Fruit fly (Drosophila melanogaster) whole organism, embryonic: ENCODE measurements around the gene zen.
A peak's percentile ranks its signal among the peaks of the same experiment; 100 is the strongest.

Experiments used
- CG10209 ChIP-seq: fragments of 200-800 bp; sonication (Bioruptor generic); optimal IDR thresholded peaks from 3 replicates; lab custom pipeline; 2017; ENCODE audit warnings: missing biosample characterization, mild to moderate bottlenecking, missing genetic modification characterization, missing genetic modification reagents
- CG10267 ChIP-seq: fragments of 200-800 bp; sonication (Bioruptor generic); optimal IDR thresholded peaks from 2 replicates; lab custom pipeline; 2018; ENCODE audit warnings: missing biosample characterization, mild to moderate bottlenecking, missing genetic modification characterization, moderate library complexity
- CG10654 ChIP-seq: fragments of 200-800 bp; sonication (Bioruptor generic); optimal IDR thresholded peaks from 2 replicates; lab custom pipeline; 2016; ENCODE audit warnings: missing biosample characterization, missing genetic modification characterization
- CG11560 ChIP-seq: fragments of 200-800 bp; sonication (Bioruptor generic); IDR thresholded peaks from 3 replicates; pipeline ENCODE4 v1.3.6; 2022; ENCODE audit warnings: missing biosample characterization, missing genetic modification characterization
- CG11695 ChIP-seq: fragments of 200-800 bp; sonication (Bioruptor generic); IDR thresholded peaks from 3 replicates; pipeline ENCODE4 v1.3.6; 2022; ENCODE audit warnings: missing biosample characterization, missing genetic modification characterization
- CG11723 ChIP-seq: fragments of 200-800 bp; sonication (Bioruptor generic); optimal IDR thresholded peaks from 2 replicates; lab custom pipeline; 2017; ENCODE audit warnings: missing biosample characterization, mild to moderate bottlenecking, missing genetic modification characterization
- CG15073 ChIP-seq: fragments of 200-800 bp; sonication (Bioruptor generic); optimal IDR thresholded peaks from 2 replicates; lab custom pipeline; 2016; ENCODE audit warnings: missing biosample characterization, missing genetic modification characterization
- CG17186 ChIP-seq: fragments of 200-800 bp; sonication (Bioruptor generic); optimal IDR thresholded peaks from 3 replicates; lab custom pipeline; 2017; ENCODE audit warnings: missing biosample characterization, missing genetic modification reagents, missing genetic modification characterization
- CG18619 ChIP-seq: fragments of 200-800 bp; sonication (Bioruptor generic); optimal IDR thresholded peaks from 3 replicates; lab custom pipeline; 2017; ENCODE audit warnings: missing biosample characterization, mild to moderate bottlenecking, missing genetic modification characterization
- CG3847 ChIP-seq: fragments of 200-800 bp; sonication (Bioruptor generic); IDR thresholded peaks from 2 replicates; pipeline ENCODE4 v1.3.6; 2022; ENCODE audit warnings: missing biosample characterization, missing genetic modification characterization
- CG42726 ChIP-seq: fragments of 200-800 bp; sonication (Bioruptor generic); IDR thresholded peaks from 2 replicates; pipeline ENCODE4 v1.3.6; 2022; ENCODE audit warnings: missing biosample characterization, missing genetic modification characterization; ENCODE audit not compliant: partially characterized antibody
- CG5180 ChIP-seq: fragments of 200-800 bp; sonication (Bioruptor generic); optimal IDR thresholded peaks from 3 replicates; lab custom pipeline; 2017; ENCODE audit warnings: missing biosample characterization, missing genetic modification characterization, mild to moderate bottlenecking, moderate library complexity, missing genetic modification reagents
- CG5953 ChIP-seq: fragments of 200-800 bp; sonication (Bioruptor generic); IDR thresholded peaks from 2 replicates; pipeline ENCODE4 v1.3.6; 2022; ENCODE audit warnings: missing biosample characterization, missing genetic modification characterization
- CG6791 ChIP-seq: fragments of 200-800 bp; sonication (Bioruptor generic); IDR thresholded peaks from 3 replicates; pipeline ENCODE4 v1.3.6; 2022; ENCODE audit warnings: missing biosample characterization, missing genetic modification characterization; ENCODE audit not compliant: partially characterized antibody
- CG7357 ChIP-seq: fragments of 200-800 bp; sonication (Bioruptor generic); IDR thresholded peaks from 3 replicates; pipeline ENCODE4 v1.3.6; 2022; ENCODE audit warnings: missing biosample characterization, missing genetic modification characterization
- CG8089 ChIP-seq: fragments of 200-800 bp; sonication (Bioruptor generic); optimal IDR thresholded peaks from 3 replicates; lab custom pipeline; 2016; ENCODE audit warnings: missing biosample characterization, missing genetic modification characterization
- CG8765 ChIP-seq: fragments of 200-800 bp; sonication (Bioruptor generic); IDR thresholded peaks from 2 replicates; pipeline ENCODE4 v1.3.6; 2022; ENCODE audit warnings: missing biosample characterization, missing genetic modification characterization
- CG8924 ChIP-seq: fragments of 200-800 bp; optimal IDR thresholded peaks from 3 replicates; lab custom pipeline; 2019; ENCODE audit warnings: missing biosample characterization, mild to moderate bottlenecking, missing genetic modification characterization, moderate library complexity
- CG8944 ChIP-seq: fragments of 200-800 bp; sonication (Bioruptor generic); optimal IDR thresholded peaks from 3 replicates; lab custom pipeline; 2016; ENCODE audit warnings: missing biosample characterization, missing genetic modification characterization
- CoRest ChIP-seq: fragments of 200-800 bp; sonication (Bioruptor generic); optimal IDR thresholded peaks from 3 replicates; lab custom pipeline; 2018; ENCODE audit warnings: missing biosample characterization, mild to moderate bottlenecking, missing genetic modification characterization, moderate library complexity
- CrebB ChIP-seq: fragments of 200-800 bp; sonication (Bioruptor generic); optimal IDR thresholded peaks from 3 replicates; lab custom pipeline; 2018; ENCODE audit warnings: missing biosample characterization, mild to moderate bottlenecking, missing genetic modification characterization
- D ChIP-seq, 2 experiments: fragments of 200-800 bp in 1 of 2; fragments of >200 bp in 1 of 2; sonication (Bioruptor generic) in 1 of 2; optimal IDR thresholded peaks; 2 replicates in 1 of 2; 3 replicates in 1 of 2; lab custom pipeline; 2017; ENCODE audit warnings: mild to moderate bottlenecking in 1 of 2, missing biosample characterization in 1 of 2, missing genetic modification characterization in 1 of 2, missing genetic modification reagents in 1 of 2
- Dll ChIP-seq: fragments of 200-800 bp; sonication (Bioruptor generic); IDR thresholded peaks from 4 replicates; pipeline ENCODE4 v1.3.6; 2022; ENCODE audit warnings: missing biosample characterization, missing genetic modification characterization; ENCODE audit not compliant: partially characterized antibody
- Doc3 ChIP-seq: fragments of 200-800 bp; sonication (Bioruptor generic); IDR thresholded peaks from 3 replicates; pipeline ENCODE4 v1.3.6; 2022; ENCODE audit warnings: missing biosample characterization, missing genetic modification characterization; ENCODE audit not compliant: partially characterized antibody
- Meics ChIP-seq: fragments of 200-800 bp; sonication (Bioruptor generic); optimal IDR thresholded peaks from 2 replicates; lab custom pipeline; 2017; ENCODE audit warnings: missing biosample characterization, mild to moderate bottlenecking, missing genetic modification characterization
- NC2α ChIP-seq: fragments of 200-800 bp; sonication (Bioruptor generic); optimal IDR thresholded peaks from 2 replicates; lab custom pipeline; 2016; ENCODE audit warnings: missing biosample characterization, missing genetic modification characterization
- Oli ChIP-seq: fragments of 200-800 bp; sonication (Bioruptor generic); optimal IDR thresholded peaks from 2 replicates; lab custom pipeline; 2018; ENCODE audit warnings: missing biosample characterization, mild to moderate bottlenecking, missing genetic modification characterization, moderate library complexity
- Rfx ChIP-seq: fragments of 200-800 bp; sonication (Bioruptor generic); IDR thresholded peaks from 2 replicates; pipeline ENCODE4 v1.3.6; 2022; ENCODE audit warnings: missing biosample characterization, missing genetic modification characterization
- Trl ChIP-seq, 3 experiments: fragments of >200 bp in 2 of 3; fragments of 200-800 bp in 1 of 3; sonication (Bioruptor generic) in 1 of 3; optimal IDR thresholded peaks; 2 replicates in 1 of 3; 3 replicates in 2 of 3; lab custom pipeline; 2016 to 2017; ENCODE audit warnings: missing biosample characterization in 1 of 3, missing genetic modification characterization in 1 of 3
- bcd ChIP-seq: fragments of 200-800 bp; sonication (Bioruptor generic); optimal IDR thresholded peaks from 2 replicates; lab custom pipeline; 2017; ENCODE audit warnings: missing biosample characterization, mild to moderate bottlenecking, missing genetic modification characterization
- esg ChIP-seq: fragments of 200-800 bp; sonication (Bioruptor generic); conservative IDR thresholded peaks from 2 replicates; pipeline ENCODE4 v1.3.6; 2022; ENCODE audit warnings: missing biosample characterization, missing genetic modification characterization
- fru ChIP-seq: fragments of >200 bp; optimal IDR thresholded peaks from 2 replicates; lab custom pipeline; 2017
- gcm ChIP-seq: fragments of 200-800 bp; sonication (Bioruptor generic); optimal IDR thresholded peaks from 2 replicates; lab custom pipeline; 2019; ENCODE audit warnings: missing biosample characterization, mild to moderate bottlenecking, missing genetic modification characterization, moderate library complexity
- gsb-n ChIP-seq: fragments of 200-800 bp; sonication (Bioruptor generic); optimal IDR thresholded peaks from 3 replicates; lab custom pipeline; 2018; ENCODE audit warnings: missing biosample characterization, mild to moderate bottlenecking, missing genetic modification characterization
- lola ChIP-seq, 3 experiments: fragments of >200 bp in 2 of 3; fragments of 200-800 bp in 1 of 3; sonication (Bioruptor generic) in 1 of 3; optimal IDR thresholded peaks; 2 replicates each; lab custom pipeline; 2017 to 2019; ENCODE audit warnings: missing biosample characterization in 3 of 3, missing genetic modification characterization in 3 of 3, mild to moderate bottlenecking in 1 of 3, moderate library complexity in 1 of 3
- oc ChIP-seq: fragments of 200-800 bp; sonication (Bioruptor generic); optimal IDR thresholded peaks from 2 replicates; lab custom pipeline; 2018; ENCODE audit warnings: missing biosample characterization, mild to moderate bottlenecking, missing genetic modification characterization, moderate library complexity
- prd ChIP-seq, 3 experiments: fragments of >200 bp in 2 of 3; fragments of 200-800 bp in 1 of 3; sonication (Bioruptor generic) in 1 of 3; optimal IDR thresholded peaks in 2 of 3; IDR thresholded peaks in 1 of 3; 2 replicates in 2 of 3; 3 replicates in 1 of 3; pipeline versions ENCODE4 v1.3.6 to Lab custom; 2017 to 2022; ENCODE audit warnings: missing biosample characterization in 1 of 3, missing genetic modification characterization in 1 of 3
- pum ChIP-seq: fragments of 200-800 bp; sonication (Bioruptor generic); optimal IDR thresholded peaks from 2 replicates; lab custom pipeline; 2016; ENCODE audit warnings: missing biosample characterization, missing genetic modification characterization
- run ChIP-seq: fragments of 200-800 bp; sonication (Bioruptor generic); optimal IDR thresholded peaks from 3 replicates; lab custom pipeline; 2018; ENCODE audit warnings: missing biosample characterization, mild to moderate bottlenecking, missing genetic modification characterization
- schlank ChIP-seq: fragments of 200-800 bp; sonication (Bioruptor generic); optimal IDR thresholded peaks from 2 replicates; lab custom pipeline; 2018; ENCODE audit warnings: missing biosample characterization, mild to moderate bottlenecking, missing genetic modification characterization
- shn ChIP-seq: fragments of 200-800 bp; sonication (Bioruptor generic); optimal IDR thresholded peaks from 3 replicates; lab custom pipeline; 2016; ENCODE audit warnings: missing biosample characterization, missing genetic modification characterization
- ssp ChIP-seq: fragments of 200-800 bp; sonication (Bioruptor generic); IDR thresholded peaks from 2 replicates; pipeline ENCODE4 v1.3.6; 2022; ENCODE audit warnings: missing biosample characterization, missing genetic modification characterization
- tap ChIP-seq: fragments of 200-800 bp; optimal IDR thresholded peaks from 3 replicates; lab custom pipeline; 2019; ENCODE audit warnings: missing biosample characterization, mild to moderate bottlenecking, missing genetic modification characterization, moderate library complexity
- tna ChIP-seq: fragments of 200-800 bp; sonication (Bioruptor generic); IDR thresholded peaks from 2 replicates; pipeline ENCODE4 v1.3.6; 2022; ENCODE audit warnings: missing biosample characterization, missing genetic modification characterization; ENCODE audit not compliant: partially characterized antibody
- ttk ChIP-seq: fragments of 200-800 bp; sonication (Bioruptor generic); IDR thresholded peaks from 2 replicates; pipeline ENCODE4 v2.1.2; 2022; ENCODE audit warnings: missing biosample characterization, missing genetic modification characterization
- tx ChIP-seq: fragments of 200-800 bp; sonication (Bioruptor generic); optimal IDR thresholded peaks from 2 replicates; lab custom pipeline; 2016; ENCODE audit warnings: missing biosample characterization, missing genetic modification characterization
- z ChIP-seq: fragments of 200-800 bp; sonication (Bioruptor generic); IDR thresholded peaks from 3 replicates; pipeline ENCODE4 v1.3.6; 2022; ENCODE audit warnings: missing biosample characterization, missing genetic modification characterization

Gene zen

dm6 chr3R:6791189-6791886, 37.3 kb upstream of the zen start, which contains the start of gene Dfd (continued):
- TF ChIP-seq run (tag; lab: Kevin White, UChicago) (peak; percentile 99), prd (optimal IDR thresholded peaks at IDR 0.05; lab: Kevin White, UChicago) (no peak), prd (GFP tag; IDR thresholded peaks at IDR 0.05; lab: Robert Waterston, UW) (peak; percentile 64), CG18619 (GFP tag; lab: Kevin White, UChicago) (peak; percentile 49), CG5180 (GFP tag; lab: Kevin White, UChicago) (peak; percentile 95), bcd (GFP tag; lab: Kevin White, UChicago) (peak; percentile 55), gcm (peak; percentile 52), shn (GFP tag; lab: Kevin White, UChicago) (no peak), tap (tag; lab: Kevin White, UChicago) (peak; percentile 2), lola (GFP tag; optimal IDR thresholded peaks at IDR 0.05; lab: Kevin White, UChicago) (peak in 1 of 3 experiments; percentile 75), CoRest (tag; lab: Kevin White, UChicago) (peak; percentile 76), CG8924 (tag; lab: Kevin White, UChicago) (peak; percentile 1), CG15073 (GFP tag; lab: Kevin White, UChicago) (peak; percentile 99), esg (GFP tag; lab: Robert Waterston, UW) (no peak; the same call in 1 of the 2 replicates), pum (GFP tag; lab: Kevin White, UChicago) (no peak), Oli (peak; percentile 33), CG6791 (GFP tag; lab: Robert Waterston, UW) (peak; percentile 50; the same call in 1 of the 3 replicates), fru (no peak), CG11695 (0 out of 3 replicates have a peak, but pooled peaks have one; percentile 35), CG17186 (GFP tag; lab: Kevin White, UChicago) (no peak), D (optimal IDR thresholded peaks at IDR 0.05; lab: Kevin White, UChicago) (peak; percentile 73), D (GFP tag; optimal IDR thresholded peaks at IDR 0.05; lab: Kevin White, UChicago) (peak; percentile 12), CG10267 (tag; lab: Kevin White, UChicago) (peak; percentile 54), ttk (GFP tag; lab: Robert Waterston, UW) (peak; percentile 40; the same call in 1 of the 2 replicates), Rfx (GFP tag; lab: Robert Waterston, UW) (no peak; the same call in 1 of the 2 replicates), oc (tag; lab: Kevin White, UChicago) (peak; percentile 74), tx (GFP tag; lab: Kevin White, UChicago) (no peak), CrebB (tag; lab: Kevin White, UChicago) (peak; percentile 8), CG8765 (GFP tag; lab: Robert Waterston, UW) (peak; percentile 28; the same call in 1 of the 2 replicates), Doc3 (no peak), CG8944 (GFP tag; lab: Kevin White, UChicago) (no peak), CG8089 (GFP tag; lab: Kevin White, UChicago) (no peak), tna (GFP tag; lab: Robert Waterston, UW) (no peak), Meics (GFP tag; lab: Kevin White, UChicago) (peak; percentile 62), CG11723 (no peak), CG3847 (GFP tag; lab: Robert Waterston, UW) (no peak), z (peak; percentile 37; the same call in 1 of the 3 replicates), CG10209 (GFP tag; lab: Kevin White, UChicago) (peak; percentile 20), CG42726 (GFP tag; lab: Robert Waterston, UW) (0 out of 2 replicates have a peak, but pooled peaks have one; percentile 5), CG10654 (peak; percentile 1), CG7357 (no peak), schlank (tag; lab: Kevin White, UChicago) (no peak), CG5953 (GFP tag; lab: Robert Waterston, UW) (peak; percentile 24; the same call in 1 of the 2 replicates), NC2α (GFP tag; lab: Kevin White, UChicago) (no peak), Trl (optimal IDR thresholded peaks at IDR 0.05; lab: Kevin White, UChicago) (peak; percentile 76), Trl (GFP tag; optimal IDR thresholded peaks at IDR 0.05; lab: Kevin White, UChicago) (no peak), CG11560 (tag; lab: Robert Waterston, UW) (no peak), gsb-n (tag; lab: Kevin White, UChicago) (peak; percentile 83), ssp (GFP tag; lab: Robert Waterston, UW) (no peak), Dll (GFP tag; lab: Robert Waterston, UW) (no peak)
